Worm (Caenorhabditis elegans) whole organism, late embryonic: Measurements from ENCODE around the gene pitp-1.
A peak's percentile ranks its signal among the peaks of the same experiment; 100 is the strongest.

ENCODE experiments used
- C38D4.7 ChIP-seq: fragments of 200-800 bp; sonication (Bioruptor generic); optimal IDR thresholded peaks from 2 replicates; lab custom pipeline; 2018; ENCODE audit warnings: mild to moderate bottlenecking, missing genetic modification characterization, moderate library complexity, missing compliant biosample characterization
- K09A11.1 ChIP-seq: sonication (generic microtip); optimal IDR thresholded peaks from 2 replicates; lab custom pipeline; 2017; ENCODE audit warnings: antibody characterized with exemption, mild to moderate bottlenecking, missing genetic modification characterization, missing compliant biosample characterization; ENCODE audit not compliant: insufficient read depth
- T23F11.4 ChIP-seq: fragments of 200-800 bp; sonication (Bioruptor generic); optimal IDR thresholded peaks from 2 replicates; lab custom pipeline; 2018; ENCODE audit warnings: mild to moderate bottlenecking, missing genetic modification characterization, missing compliant biosample characterization
- ama-1 ChIP-seq: fragments of 150-350 bp; optimal IDR thresholded peaks from 2 replicates; lab custom pipeline; 2014
- ceh-18 ChIP-seq: sonication (generic microtip); optimal IDR thresholded peaks from 2 replicates; lab custom pipeline; 2016; ENCODE audit warnings: missing genetic modification characterization, missing compliant biosample characterization
- ceh-2 ChIP-seq: sonication (generic microtip); optimal IDR thresholded peaks from 2 replicates; lab custom pipeline; 2016; ENCODE audit warnings: missing genotype, missing genetic modification characterization, missing compliant biosample characterization
- ceh-24 ChIP-seq: sonication (generic microtip); optimal IDR thresholded peaks from 2 replicates; lab custom pipeline; 2016; ENCODE audit warnings: mild to moderate bottlenecking, missing genetic modification characterization, missing compliant biosample characterization
- ceh-30 ChIP-seq: fragments of 150-350 bp; optimal IDR thresholded peaks from 2 replicates; lab custom pipeline; 2014; ENCODE audit warnings: missing biosample characterization, missing genetic modification characterization
- ceh-31 ChIP-seq: sonication (generic microtip); optimal IDR thresholded peaks from 2 replicates; lab custom pipeline; 2016; ENCODE audit warnings: missing genetic modification characterization, missing compliant biosample characterization
- ceh-34 ChIP-seq: sonication (generic microtip); optimal IDR thresholded peaks from 2 replicates; lab custom pipeline; 2016; ENCODE audit warnings: mild to moderate bottlenecking, missing genetic modification characterization, missing compliant biosample characterization
- ceh-45 ChIP-seq: fragments of 200-800 bp; sonication (Bioruptor generic); IDR thresholded peaks from 2 replicates; pipeline ENCODE4 v1.3.6; 2022; ENCODE audit warnings: missing genetic modification reagents, missing genetic modification characterization, missing compliant biosample characterization
- ceh-48 ChIP-seq: sonication (generic microtip); optimal IDR thresholded peaks from 2 replicates; lab custom pipeline; 2016; ENCODE audit warnings: missing genetic modification characterization, inconsistent platforms, missing compliant biosample characterization
- ceh-6 ChIP-seq: fragments of 200-800 bp; sonication (Bioruptor generic); optimal IDR thresholded peaks from 2 replicates; lab custom pipeline; 2018; ENCODE audit warnings: mild to moderate bottlenecking, missing genetic modification characterization, missing compliant biosample characterization
- ceh-9 ChIP-seq: sonication (generic microtip); optimal IDR thresholded peaks from 2 replicates; lab custom pipeline; 2016; ENCODE audit warnings: mild to moderate bottlenecking, missing genetic modification characterization, inconsistent platforms, missing compliant biosample characterization
- che-1 ChIP-seq: sonication (generic microtip); optimal IDR thresholded peaks from 2 replicates; lab custom pipeline; 2016; ENCODE audit warnings: mild to moderate bottlenecking, missing genetic modification characterization, missing compliant biosample characterization
- dmd-4 ChIP-seq: sonication (generic microtip); optimal IDR thresholded peaks from 2 replicates; lab custom pipeline; 2016; ENCODE audit warnings: borderline replicate concordance, missing genetic modification characterization, missing compliant biosample characterization
- dve-1 ChIP-seq: sonication (generic microtip); optimal IDR thresholded peaks from 2 replicates; lab custom pipeline; 2017; ENCODE audit warnings: antibody characterized with exemption, mild to moderate bottlenecking, missing genetic modification characterization, missing compliant biosample characterization
- elt-2 ChIP-seq: sonication (generic microtip); optimal IDR thresholded peaks from 2 replicates; lab custom pipeline; 2016; ENCODE audit warnings: missing genetic modification reagents, missing genetic modification characterization, missing compliant biosample characterization
- elt-4 ChIP-seq: sonication (generic microtip); optimal IDR thresholded peaks from 2 replicates; lab custom pipeline; 2016; ENCODE audit warnings: missing genetic modification characterization, missing compliant biosample characterization
- ets-4 ChIP-seq: sonication (generic microtip); optimal IDR thresholded peaks from 2 replicates; lab custom pipeline; 2016; ENCODE audit warnings: missing genetic modification characterization, missing compliant biosample characterization
- eyg-1 ChIP-seq: sonication (generic microtip); optimal IDR thresholded peaks from 2 replicates; lab custom pipeline; 2016; ENCODE audit warnings: missing genotype, missing genetic modification characterization, missing compliant biosample characterization
- fkh-10 ChIP-seq: fragments of 150-350 bp; optimal IDR thresholded peaks from 2 replicates; lab custom pipeline; 2014; ENCODE audit warnings: missing biosample characterization, missing genetic modification reagents, missing genetic modification characterization
- fkh-6 ChIP-seq: sonication (generic microtip); optimal IDR thresholded peaks from 2 replicates; lab custom pipeline; 2016; ENCODE audit warnings: missing genetic modification characterization, missing compliant biosample characterization
- gmeb-2 ChIP-seq: sonication (generic microtip); optimal IDR thresholded peaks from 2 replicates; lab custom pipeline; 2016; ENCODE audit warnings: missing genetic modification characterization, inconsistent platforms, missing compliant biosample characterization
- hlh-15 ChIP-seq: sonication (generic microtip); optimal IDR thresholded peaks from 2 replicates; lab custom pipeline; 2016; ENCODE audit warnings: missing genetic modification characterization, missing compliant biosample characterization
- lin-11 ChIP-seq: fragments of 200-800 bp; sonication (Bioruptor generic); optimal IDR thresholded peaks from 2 replicates; lab custom pipeline; 2018; ENCODE audit warnings: mild to moderate bottlenecking, missing genetic modification characterization, missing compliant biosample characterization
- madf-2 ChIP-seq: sonication (generic microtip); optimal IDR thresholded peaks from 2 replicates; lab custom pipeline; 2017; ENCODE audit warnings: missing genetic modification characterization, missing compliant biosample characterization
- mec-3 ChIP-seq: sonication (generic microtip); optimal IDR thresholded peaks from 2 replicates; lab custom pipeline; 2016; ENCODE audit warnings: borderline replicate concordance, missing genetic modification characterization, missing compliant biosample characterization
- nhr-11 ChIP-seq: fragments of 150-350 bp; optimal IDR thresholded peaks from 2 replicates; lab custom pipeline; 2014; ENCODE audit warnings: missing biosample characterization, missing genetic modification characterization
- nhr-232 ChIP-seq: sonication (generic microtip); optimal IDR thresholded peaks from 2 replicates; lab custom pipeline; 2016; ENCODE audit warnings: missing genetic modification characterization, missing compliant biosample characterization
- odd-2 ChIP-seq: sonication (generic microtip); optimal IDR thresholded peaks from 2 replicates; lab custom pipeline; 2017; ENCODE audit warnings: antibody characterized with exemption, mild to moderate bottlenecking, missing genetic modification characterization, missing compliant biosample characterization
- pat-9 ChIP-seq: fragments of 200-800 bp; sonication (Bioruptor generic); optimal IDR thresholded peaks from 2 replicates; lab custom pipeline; 2018; ENCODE audit warnings: mild to moderate bottlenecking, missing genetic modification characterization, moderate library complexity, missing compliant biosample characterization
- pax-1 ChIP-seq: fragments of 150-350 bp; optimal IDR thresholded peaks from 2 replicates; lab custom pipeline; 2014; ENCODE audit warnings: missing biosample characterization, missing genetic modification characterization
- pha-2 ChIP-seq: sonication (generic microtip); optimal IDR thresholded peaks from 2 replicates; lab custom pipeline; 2017; ENCODE audit warnings: mild to moderate bottlenecking, missing genetic modification characterization, missing compliant biosample characterization
- pros-1 ChIP-seq: fragments of 150-350 bp; optimal IDR thresholded peaks from 2 replicates; lab custom pipeline; 2014; ENCODE audit warnings: missing biosample characterization, missing genetic modification reagents, missing genetic modification characterization
- ref-2 ChIP-seq: sonication (generic microtip); optimal IDR thresholded peaks from 2 replicates; lab custom pipeline; 2016; ENCODE audit warnings: missing genetic modification characterization, missing compliant biosample characterization
- sdc-2 ChIP-seq: sonication (generic microtip); optimal IDR thresholded peaks from 2 replicates; lab custom pipeline; 2016; ENCODE audit warnings: missing genotype, missing genetic modification characterization, missing compliant biosample characterization
- sox-2 ChIP-seq: fragments of 200-800 bp; sonication (Bioruptor generic); IDR thresholded peaks from 2 replicates; pipeline ENCODE4 v1.3.6; 2022; ENCODE audit warnings: missing genetic modification reagents, missing genetic modification characterization, missing compliant biosample characterization
- tbx-2 ChIP-seq: sonication (generic microtip); optimal IDR thresholded peaks from 2 replicates; lab custom pipeline; 2016; ENCODE audit warnings: missing genetic modification characterization, missing compliant biosample characterization
- tbx-7 ChIP-seq: sonication (generic microtip); optimal IDR thresholded peaks from 2 replicates; lab custom pipeline; 2016; ENCODE audit warnings: missing genotype, missing genetic modification characterization, missing compliant biosample characterization
- ttx-3 ChIP-seq: sonication (generic microtip); optimal IDR thresholded peaks from 2 replicates; lab custom pipeline; 2016; ENCODE audit warnings: missing genetic modification reagents, missing genetic modification characterization, missing compliant biosample characterization
- unc-3 ChIP-seq, 2 experiments: fragments of 200-800 bp in 1 of 2; sonication (Bioruptor generic) in 1 of 2; sonication (generic microtip) in 1 of 2; conservative IDR thresholded peaks in 1 of 2; optimal IDR thresholded peaks in 1 of 2; 2 replicates each; pipeline versions ENCODE4 v1.3.6 to Lab custom; 2016 to 2022; ENCODE audit warnings: missing compliant biosample characterization in 2 of 2, missing genetic modification characterization in 2 of 2, missing genetic modification reagents in 1 of 2
- unc-42 ChIP-seq: sonication (generic microtip); optimal IDR thresholded peaks from 2 replicates; lab custom pipeline; 2016; ENCODE audit warnings: missing genotype, missing genetic modification characterization, missing compliant biosample characterization
- unc-55 ChIP-seq: sonication (generic microtip); optimal IDR thresholded peaks from 2 replicates; lab custom pipeline; 2017; ENCODE audit warnings: missing biosample characterization, missing genetic modification reagents, missing genetic modification characterization
- unc-86 ChIP-seq: sonication (generic microtip); optimal IDR thresholded peaks from 2 replicates; lab custom pipeline; 2016; ENCODE audit warnings: missing genetic modification characterization, missing compliant biosample characterization
- ztf-16 ChIP-seq: sonication (generic microtip); optimal IDR thresholded peaks from 2 replicates; lab custom pipeline; 2017; ENCODE audit warnings: missing genetic modification characterization, missing compliant biosample characterization

Gene pitp-1

ce11 chrIII:3499850-3500249 is 29.7 kb downstream of the pitp-1 start (continued):
- TF ChIP-seq dmd-4 (peak; percentile 100), ttx-3 (tag; lab: Kevin White, UChicago) (peak; percentile 98), ceh-31 (peak; percentile 100), ztf-16 (tag; lab: Kevin White, UChicago) (peak; percentile 98), ceh-2 (tag; lab: Kevin White, UChicago) (peak; percentile 100), ceh-9 (no peak), unc-42 (tag; lab: Kevin White, UChicago) (peak; percentile 91), elt-2 (tag; lab: Kevin White, UChicago) (peak; percentile 100), eyg-1 (peak; percentile 99), pha-2 (peak; percentile 90), T23F11.4 (GFP tag; lab: Kevin White, UChicago) (peak; percentile 92), tbx-7 (tag; lab: Kevin White, UChicago) (peak; percentile 100), nhr-232 (tag; lab: Kevin White, UChicago) (peak; percentile 94), lin-11 (tag; lab: Kevin White, UChicago) (peak; percentile 85), ets-4 (peak; percentile 100), fkh-10 (GFP tag; lab: Kevin White, UChicago) (no peak), unc-86 (tag; lab: Kevin White, UChicago) (peak; percentile 100), ceh-34 (tag; lab: Kevin White, UChicago) (peak; percentile 100), hlh-15 (tag; lab: Kevin White, UChicago) (peak; percentile 98), ref-2 (tag; lab: Kevin White, UChicago) (peak; percentile 100), odd-2 (no peak), sox-2 (peak; percentile 69), ceh-6 (GFP tag; lab: Kevin White, UChicago) (peak; percentile 94), ama-1 (no peak), fkh-6 (tag; lab: Kevin White, UChicago) (peak; percentile 97), C38D4.7 (GFP tag; lab: Kevin White, UChicago) (peak; percentile 93), pros-1 (no peak), gmeb-2 (tag; lab: Kevin White, UChicago) (peak; percentile 96), mec-3 (tag; lab: Kevin White, UChicago) (peak; percentile 100), tbx-2 (tag; lab: Kevin White, UChicago) (peak; percentile 100), unc-3 (GFP tag; conservative IDR thresholded peaks at IDR 0.05; lab: Robert Waterston, UW) (peak; percentile 96), unc-3 (tag; optimal IDR thresholded peaks at IDR 0.05; lab: Kevin White, UChicago) (peak; percentile 98), madf-2 (tag; lab: Kevin White, UChicago) (peak; percentile 87), che-1 (tag; lab: Kevin White, UChicago) (peak; percentile 83), pax-1 (no peak), elt-4 (tag; lab: Kevin White, UChicago) (peak; percentile 100), unc-55 (GFP tag; lab: Kevin White, UChicago) (no peak), pat-9 (peak; percentile 79), K09A11.1 (tag; lab: Kevin White, UChicago) (no peak), ceh-18 (tag; lab: Kevin White, UChicago) (peak; percentile 97), ceh-30 (no peak), ceh-48 (tag; lab: Kevin White, UChicago) (peak; percentile 80), nhr-11 (tag; lab: Kevin White, UChicago) (no peak), sdc-2 (tag; lab: Kevin White, UChicago) (peak; percentile 93)
- TF ChIP-seq, all 69 proteins: peak for 54

DNA sequence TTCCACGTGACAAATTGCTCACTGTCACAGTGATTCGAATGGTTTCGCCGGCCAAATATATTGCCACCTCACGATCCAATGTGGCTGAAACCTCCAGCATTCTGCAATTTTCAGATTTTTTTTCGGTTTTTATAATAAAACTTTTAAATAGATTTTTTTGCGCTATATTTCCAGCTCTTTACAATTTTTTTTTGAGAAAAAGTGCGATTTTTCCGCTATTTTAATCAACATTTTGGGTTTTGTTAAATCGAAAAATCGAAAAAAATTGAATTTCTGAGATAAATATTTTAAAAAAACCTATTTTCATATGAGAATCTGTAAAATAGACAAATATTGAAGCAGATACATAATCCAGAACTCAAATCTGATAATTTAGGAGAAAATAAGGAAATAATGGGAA is 30.6 kb downstream of the pitp-1 start, which contains the start of gene M01F1.9:
Gene M01F1.9 (minus strand): TSS at position 101 of the 400 bp plus-strand sequence.
- TF ChIP-seq eyg-1 (no peak), ceh-24 (tag; lab: Kevin White, UChicago) (no peak), elt-4 (tag; lab: Kevin White, UChicago) (no peak), dve-1 (tag; lab: Kevin White, UChicago) (no peak), unc-42 (tag; lab: Kevin White, UChicago) (no peak), nhr-232 (tag; lab: Kevin White, UChicago) (no peak), ceh-45 (GFP tag; lab: Robert Waterston, UW) (no peak)
